Fruit fly (Drosophila melanogaster) whole organism, embryonic: ENCODE measurements around the gene IntS4.
A peak's percentile ranks its signal among the peaks of the same experiment; 100 is the strongest.

Source experiments
- Aef1 ChIP-seq: fragments of 200-800 bp; sonication (Bioruptor generic); IDR thresholded peaks from 3 replicates; pipeline ENCODE4 v1.3.6; 2022; ENCODE audit warnings: missing biosample characterization, missing genetic modification characterization
- Asciz ChIP-seq: fragments of 200-800 bp; sonication (Bioruptor generic); optimal IDR thresholded peaks from 2 replicates; lab custom pipeline; 2017; ENCODE audit warnings: missing biosample characterization, mild to moderate bottlenecking, missing genetic modification characterization, missing genetic modification reagents
- CG10431 ChIP-seq: fragments of 200-800 bp; sonication (Bioruptor generic); optimal IDR thresholded peaks from 3 replicates; lab custom pipeline; 2018; ENCODE audit warnings: missing biosample characterization, mild to moderate bottlenecking, missing genetic modification characterization
- CG14014 ChIP-seq: fragments of 200-800 bp; sonication (Bioruptor generic); IDR thresholded peaks from 2 replicates; pipeline ENCODE4 v1.3.6; 2022; ENCODE audit warnings: missing biosample characterization, missing genetic modification characterization
- CG15011 ChIP-seq: fragments of 200-800 bp; sonication (Bioruptor generic); optimal IDR thresholded peaks from 3 replicates; lab custom pipeline; 2018; ENCODE audit warnings: missing biosample characterization, mild to moderate bottlenecking, missing genetic modification characterization
- CG17186 ChIP-seq: fragments of 200-800 bp; sonication (Bioruptor generic); optimal IDR thresholded peaks from 3 replicates; lab custom pipeline; 2017; ENCODE audit warnings: missing biosample characterization, missing genetic modification reagents, missing genetic modification characterization
- CG2129 ChIP-seq: fragments of 200-800 bp; sonication (Bioruptor generic); IDR thresholded peaks from 2 replicates; pipeline ENCODE4 v1.3.6; 2022; ENCODE audit warnings: missing biosample characterization, missing genetic modification characterization; ENCODE audit not compliant: partially characterized antibody
- CG2202 ChIP-seq: fragments of 200-800 bp; sonication (Bioruptor generic); optimal IDR thresholded peaks from 2 replicates; lab custom pipeline; 2018; ENCODE audit warnings: missing biosample characterization, mild to moderate bottlenecking, missing genetic modification characterization
- CG2678 ChIP-seq: fragments of 200-800 bp; sonication (Bioruptor generic); optimal IDR thresholded peaks from 3 replicates; lab custom pipeline; 2019; ENCODE audit warnings: missing biosample characterization, mild to moderate bottlenecking, missing genetic modification characterization, moderate library complexity
- CG31365 ChIP-seq: fragments of 200-800 bp; sonication (Bioruptor generic); optimal IDR thresholded peaks from 2 replicates; lab custom pipeline; 2018; ENCODE audit warnings: missing biosample characterization, mild to moderate bottlenecking, missing genetic modification characterization
- CG31441 ChIP-seq: fragments of 200-800 bp; sonication (Bioruptor generic); IDR thresholded peaks from 2 replicates; pipeline ENCODE4 v1.3.6; 2022; ENCODE audit warnings: missing biosample characterization, missing genetic modification characterization
- CG34224 ChIP-seq: fragments of 200-800 bp; sonication (Bioruptor generic); IDR thresholded peaks from 3 replicates; pipeline ENCODE4 v1.3.6; 2022; ENCODE audit warnings: missing biosample characterization, missing genetic modification characterization; ENCODE audit not compliant: partially characterized antibody
- CG7786 ChIP-seq: fragments of 200-800 bp; sonication (Bioruptor generic); optimal IDR thresholded peaks from 2 replicates; lab custom pipeline; 2016; ENCODE audit warnings: missing biosample characterization, missing genetic modification characterization
- CG8924 ChIP-seq: fragments of 200-800 bp; optimal IDR thresholded peaks from 3 replicates; lab custom pipeline; 2019; ENCODE audit warnings: missing biosample characterization, mild to moderate bottlenecking, missing genetic modification characterization, moderate library complexity
- CTCF ChIP-seq: fragments of 200-800 bp; sonication (Bioruptor generic); optimal IDR thresholded peaks from 2 replicates; lab custom pipeline; 2017; ENCODE audit warnings: missing biosample characterization, mild to moderate bottlenecking, missing genetic modification characterization, moderate library complexity
- CoRest ChIP-seq: fragments of 200-800 bp; sonication (Bioruptor generic); optimal IDR thresholded peaks from 3 replicates; lab custom pipeline; 2018; ENCODE audit warnings: missing biosample characterization, mild to moderate bottlenecking, missing genetic modification characterization, moderate library complexity
- D19B ChIP-seq: fragments of 200-800 bp; sonication (Bioruptor generic); optimal IDR thresholded peaks from 2 replicates; lab custom pipeline; 2017; ENCODE audit warnings: missing biosample characterization, mild to moderate bottlenecking, missing genetic modification characterization
- E2f1 ChIP-seq: fragments of 200-800 bp; sonication (Bioruptor generic); IDR thresholded peaks from 2 replicates; pipeline ENCODE4 v1.3.6; 2022; ENCODE audit warnings: missing biosample characterization, missing genetic modification characterization
- Ets65A ChIP-seq: fragments of 200-800 bp; sonication (Bioruptor generic); peaks from one replicate; lab custom pipeline; 2016; ENCODE audit warnings: missing biosample characterization, missing genetic modification characterization
- Hey ChIP-seq: fragments of 200-800 bp; sonication (Bioruptor generic); optimal IDR thresholded peaks from 3 replicates; lab custom pipeline; 2018; ENCODE audit warnings: missing biosample characterization, mild to moderate bottlenecking, missing genetic modification characterization
- Hmx ChIP-seq: fragments of 200-800 bp; sonication (Bioruptor generic); optimal IDR thresholded peaks from 2 replicates; lab custom pipeline; 2016; ENCODE audit warnings: missing biosample characterization, missing genetic modification characterization
- Hr39 ChIP-seq: fragments of >200 bp; optimal IDR thresholded peaks from 2 replicates; lab custom pipeline; 2017
- Hr78 ChIP-seq, 2 experiments: fragments of 200-800 bp in 1 of 2; fragments of >200 bp in 1 of 2; sonication (Bioruptor generic) in 1 of 2; optimal IDR thresholded peaks; 2 replicates each; lab custom pipeline; 2017 to 2019; ENCODE audit warnings: missing biosample characterization in 2 of 2, missing genetic modification characterization in 2 of 2, mild to moderate bottlenecking in 1 of 2, moderate library complexity in 1 of 2
- Med ChIP-seq: fragments of 200-800 bp; sonication (Bioruptor generic); peaks from one replicate; lab custom pipeline; 2016; ENCODE audit warnings: missing biosample characterization, missing genetic modification characterization, mild to moderate bottlenecking, inconsistent platforms, moderate library complexity
- Myb ChIP-seq: fragments of 200-800 bp; sonication (Bioruptor generic); optimal IDR thresholded peaks from 2 replicates; lab custom pipeline; 2016; ENCODE audit warnings: missing biosample characterization, missing genetic modification characterization
- NC2α ChIP-seq: fragments of 200-800 bp; sonication (Bioruptor generic); optimal IDR thresholded peaks from 2 replicates; lab custom pipeline; 2016; ENCODE audit warnings: missing biosample characterization, missing genetic modification characterization
- Neu2 ChIP-seq: fragments of 200-800 bp; sonication (Bioruptor generic); optimal IDR thresholded peaks from 3 replicates; lab custom pipeline; 2016; ENCODE audit warnings: missing biosample characterization, missing genetic modification characterization, borderline replicate concordance
- Optix ChIP-seq: fragments of 200-800 bp; sonication (Bioruptor generic); IDR thresholded peaks from 3 replicates; pipeline ENCODE4 v1.3.6; 2022; ENCODE audit warnings: missing biosample characterization, missing genetic modification characterization
- Pdp1 ChIP-seq, 2 experiments: fragments of 200-800 bp; sonication (Bioruptor generic); optimal IDR thresholded peaks; 3 replicates each; lab custom pipeline; 2016; ENCODE audit warnings: missing biosample characterization in 2 of 2, missing genetic modification characterization in 2 of 2, mild to moderate bottlenecking in 1 of 2, moderate library complexity in 1 of 2
- Rfx ChIP-seq: fragments of 200-800 bp; sonication (Bioruptor generic); IDR thresholded peaks from 2 replicates; pipeline ENCODE4 v1.3.6; 2022; ENCODE audit warnings: missing biosample characterization, missing genetic modification characterization
- Xrp1 ChIP-seq: fragments of 200-800 bp; sonication (Bioruptor generic); IDR thresholded peaks from 2 replicates; pipeline ENCODE4 v1.3.6; 2022; ENCODE audit warnings: missing biosample characterization, missing genetic modification characterization
- cato ChIP-seq: fragments of 200-800 bp; sonication (Bioruptor generic); optimal IDR thresholded peaks from 2 replicates; lab custom pipeline; 2016; ENCODE audit warnings: missing biosample characterization, missing genetic modification characterization, borderline replicate concordance
- disco-r ChIP-seq: fragments of 200-800 bp; sonication (Bioruptor generic); optimal IDR thresholded peaks from 2 replicates; lab custom pipeline; 2016; ENCODE audit warnings: missing biosample characterization, missing genetic modification characterization
- dmrt11E ChIP-seq: fragments of 200-800 bp; sonication (Bioruptor generic); optimal IDR thresholded peaks from 3 replicates; lab custom pipeline; 2018; ENCODE audit warnings: missing biosample characterization, mild to moderate bottlenecking, missing genetic modification characterization, moderate library complexity
- gcm ChIP-seq: fragments of 200-800 bp; sonication (Bioruptor generic); optimal IDR thresholded peaks from 2 replicates; lab custom pipeline; 2019; ENCODE audit warnings: missing biosample characterization, mild to moderate bottlenecking, missing genetic modification characterization, moderate library complexity
- gsb-n ChIP-seq: fragments of 200-800 bp; sonication (Bioruptor generic); optimal IDR thresholded peaks from 3 replicates; lab custom pipeline; 2018; ENCODE audit warnings: missing biosample characterization, mild to moderate bottlenecking, missing genetic modification characterization
- ind ChIP-seq: fragments of 200-800 bp; sonication (Bioruptor generic); optimal IDR thresholded peaks from 3 replicates; lab custom pipeline; 2016; ENCODE audit warnings: missing biosample characterization, missing genetic modification characterization
- jigr1 ChIP-seq: fragments of 200-800 bp; sonication (Bioruptor generic); IDR thresholded peaks from 3 replicates; pipeline ENCODE4 v1.3.6; 2022; ENCODE audit warnings: missing biosample characterization, missing genetic modification characterization
- kni ChIP-seq: fragments of 200-800 bp; sonication (Bioruptor generic); optimal IDR thresholded peaks from 3 replicates; lab custom pipeline; 2017; ENCODE audit warnings: mild to moderate bottlenecking, missing biosample characterization, missing genetic modification reagents, missing genetic modification characterization
- nau ChIP-seq: fragments of 200-800 bp; sonication (Bioruptor generic); optimal IDR thresholded peaks from 3 replicates; lab custom pipeline; 2017; ENCODE audit warnings: missing biosample characterization, mild to moderate bottlenecking, missing genetic modification characterization, missing genetic modification reagents
- onecut ChIP-seq: fragments of 200-800 bp; sonication (Bioruptor generic); IDR thresholded peaks from 2 replicates; pipeline ENCODE4 v1.3.6; 2022; ENCODE audit warnings: missing biosample characterization, missing genetic modification characterization
- pan ChIP-seq, 4 experiments: fragments of >200 bp in 3 of 4; fragments of 200-800 bp in 1 of 4; sonication (Bioruptor generic) in 1 of 4; optimal IDR thresholded peaks in 3 of 4; IDR thresholded peaks in 1 of 4; 2 replicates each; pipeline versions ENCODE4 v1.3.6 to Lab custom; 2017 to 2022; ENCODE audit warnings: missing biosample characterization in 2 of 4, missing genetic modification characterization in 2 of 4, mixed read lengths in 1 of 4
- prd ChIP-seq, 3 experiments: fragments of >200 bp in 2 of 3; fragments of 200-800 bp in 1 of 3; sonication (Bioruptor generic) in 1 of 3; optimal IDR thresholded peaks in 2 of 3; IDR thresholded peaks in 1 of 3; 2 replicates in 2 of 3; 3 replicates in 1 of 3; pipeline versions ENCODE4 v1.3.6 to Lab custom; 2017 to 2022; ENCODE audit warnings: missing biosample characterization in 1 of 3, missing genetic modification characterization in 1 of 3
- row ChIP-seq: fragments of 200-800 bp; sonication (Bioruptor generic); IDR thresholded peaks from 3 replicates; pipeline ENCODE4 v1.3.6; 2022; ENCODE audit warnings: missing biosample characterization, missing genetic modification characterization
- tin ChIP-seq: fragments of 200-800 bp; sonication (Bioruptor generic); optimal IDR thresholded peaks from 3 replicates; lab custom pipeline; 2016; ENCODE audit warnings: missing biosample characterization, missing genetic modification characterization
- trh ChIP-seq: fragments of 200-800 bp; sonication (Bioruptor generic); optimal IDR thresholded peaks from 2 replicates; lab custom pipeline; 2016; ENCODE audit warnings: missing biosample characterization, missing genetic modification characterization
- unc-4 ChIP-seq: fragments of 200-800 bp; sonication (Bioruptor generic); IDR thresholded peaks from 2 replicates; pipeline ENCODE4 v1.3.6; 2022; ENCODE audit warnings: missing biosample characterization, missing genetic modification characterization; ENCODE audit not compliant: partially characterized antibody
- vvl ChIP-seq: fragments of 200-800 bp; sonication (Bioruptor generic); IDR thresholded peaks from 2 replicates; pipeline ENCODE4 v1.3.6; 2022; ENCODE audit warnings: missing biosample characterization, missing genetic modification characterization

The IntS4 gene

dm6 chrX:8534734-8535133 is 23.8 kb downstream of the IntS4 start (continued):
- TF ChIP-seq onecut (GFP tag; lab: Robert Waterston, UW) (no peak), CG14014 (GFP tag; lab: Robert Waterston, UW) (no peak), Aef1 (GFP tag; lab: Robert Waterston, UW) (no peak), Ets65A (no peak), nau (GFP tag; lab: Kevin White, UChicago) (no peak), E2f1 (GFP tag; lab: Robert Waterston, UW) (no peak), Med (GFP tag; lab: Kevin White, UChicago) (no peak), CG2129 (GFP tag; lab: Robert Waterston, UW) (no peak), tin (no peak), ind (GFP tag; lab: Kevin White, UChicago) (no peak), CG10431 (GFP tag; lab: Kevin White, UChicago) (no peak), Neu2 (no peak), pan (optimal IDR thresholded peaks at IDR 0.05; lab: Kevin White, UChicago) (no peak), pan (GFP tag; optimal IDR thresholded peaks at IDR 0.05 in 1 of 2, IDR thresholded peaks at IDR 0.05 in 1 of 2) (peak in 1 of 2 experiments; percentile 43), Rfx (GFP tag; lab: Robert Waterston, UW) (peak; percentile 20; the same call in 1 of the 2 replicates), jigr1 (GFP tag; lab: Robert Waterston, UW) (no peak), Optix (GFP tag; lab: Robert Waterston, UW) (no peak), Asciz (GFP tag; lab: Kevin White, UChicago) (peak; percentile 12), row (peak; percentile 39; the same call in 2 of the 3 replicates)

- no peak for TF ChIP-seq kni (GFP tag; lab: Kevin White, UChicago)
- TF ChIP-seq vvl (GFP tag; lab: Robert Waterston, UW): no peak
- no peak for TF ChIP-seq unc-4 (GFP tag; lab: Robert Waterston, UW)
- TF ChIP-seq Hey (tag; lab: Kevin White, UChicago): no peak
- TF ChIP-seq Pdp1 (GFP tag; optimal IDR thresholded peaks at IDR 0.05; lab: Kevin White, UChicago): peak in 1 of 2 experiments; percentile 60
- TF ChIP-seq gsb-n (tag; lab: Kevin White, UChicago): no peak
- TF ChIP-seq CG10431 (GFP tag; lab: Kevin White, UChicago): no peak
- TF ChIP-seq CTCF (GFP tag; lab: Kevin White, UChicago): peak; percentile 77
- no peak for TF ChIP-seq CG2678
- no peak for TF ChIP-seq disco-r (GFP tag; lab: Kevin White, UChicago)
- TF ChIP-seq tin: no peak
- no peak for TF ChIP-seq CG31441 (GFP tag; lab: Robert Waterston, UW)
- TF ChIP-seq Hr78 (GFP tag; optimal IDR thresholded peaks at IDR 0.05; lab: Kevin White, UChicago): no peak
- TF ChIP-seq, all 482 proteins: peak for 2
Observed at dm6 chrX:8534321-8534661, 24.3 kb downstream of the IntS4 start.

- TF ChIP-seq Xrp1 (GFP tag; lab: Robert Waterston, UW): no peak
- TF ChIP-seq cato (GFP tag; lab: Kevin White, UChicago): no peak
- TF ChIP-seq CG8924 (tag; lab: Kevin White, UChicago): no peak
- TF ChIP-seq NC2α (GFP tag; lab: Kevin White, UChicago): no peak
- no peak for TF ChIP-seq CG17186
- TF ChIP-seq CG2202: no peak
- no peak for TF ChIP-seq CG7786
- no peak for TF ChIP-seq D19B (GFP tag; lab: Kevin White, UChicago)
- no peak for TF ChIP-seq Hr39
- peak; percentile 46 for TF ChIP-seq CoRest (tag; lab: Kevin White, UChicago)
- no peak for TF ChIP-seq Hmx (GFP tag; lab: Kevin White, UChicago)
- TF ChIP-seq CG31365 (tag; lab: Kevin White, UChicago): no peak
- no peak for TF ChIP-seq trh (GFP tag; lab: Kevin White, UChicago)
- no peak for TF ChIP-seq dmrt11E
- TF ChIP-seq CG15011 (GFP tag; lab: Kevin White, UChicago): no peak
- no peak for TF ChIP-seq gcm (GFP tag; lab: Kevin White, UChicago)
- TF ChIP-seq Myb (GFP tag; lab: Kevin White, UChicago): no peak
- TF ChIP-seq prd (optimal IDR thresholded peaks at IDR 0.05; lab: Kevin White, UChicago): no peak
- peak; percentile 60; the same call in 2 of the 3 replicates for TF ChIP-seq prd (GFP tag; IDR thresholded peaks at IDR 0.05; lab: Robert Waterston, UW)
- no peak for TF ChIP-seq CG34224 (GFP tag; lab: Robert Waterston, UW)
Observed at dm6 chrX:8533589-8534320, 24.8 kb downstream of the IntS4 start.
